Fruit fly (Drosophila melanogaster) whole organism, pupa: ENCODE measurements around the gene CdGAPr.

Experiments used
- CG12605 ChIP-seq: fragments of 200-800 bp; sonication (Bioruptor generic); IDR thresholded peaks from 2 replicates; pipeline ENCODE4 v1.3.6; 2022; ENCODE audit warnings: missing biosample characterization, missing genetic modification characterization
- CG13204 ChIP-seq: fragments of 200-800 bp; sonication (Bioruptor generic); optimal IDR thresholded peaks from 2 replicates; lab custom pipeline; 2018; ENCODE audit warnings: missing biosample characterization, mild to moderate bottlenecking, missing genetic modification characterization, moderate library complexity
- CG14655 ChIP-seq: fragments of 200-800 bp; sonication (Bioruptor generic); optimal IDR thresholded peaks from 3 replicates; lab custom pipeline; 2017; ENCODE audit warnings: mild to moderate bottlenecking, missing biosample characterization, missing genetic modification reagents, missing genetic modification characterization
- CG34367 ChIP-seq: fragments of 200-800 bp; sonication (Bioruptor generic); optimal IDR thresholded peaks from 2 replicates; lab custom pipeline; 2018; ENCODE audit warnings: missing biosample characterization, mild to moderate bottlenecking, missing genetic modification characterization
- CG4496 ChIP-seq: fragments of 200-800 bp; sonication (Bioruptor generic); IDR thresholded peaks from 3 replicates; pipeline ENCODE4 v1.3.6; 2022; ENCODE audit warnings: missing biosample characterization, missing genetic modification characterization
- CG8159 ChIP-seq: fragments of 200-800 bp; sonication (Bioruptor generic); optimal IDR thresholded peaks from 3 replicates; lab custom pipeline; 2018; ENCODE audit warnings: missing biosample characterization, mild to moderate bottlenecking, missing genetic modification characterization, moderate library complexity
- CG8301 ChIP-seq: fragments of 200-800 bp; sonication (Bioruptor generic); optimal IDR thresholded peaks from 2 replicates; lab custom pipeline; 2018; ENCODE audit warnings: missing biosample characterization, mild to moderate bottlenecking, missing genetic modification characterization
- CG9948 ChIP-seq: fragments of 200-800 bp; sonication (Bioruptor generic); optimal IDR thresholded peaks from 2 replicates; lab custom pipeline; 2018; ENCODE audit warnings: missing biosample characterization, mild to moderate bottlenecking, missing genetic modification characterization, moderate library complexity
- D1 ChIP-seq: fragments of 200-800 bp; sonication (Bioruptor generic); optimal IDR thresholded peaks from 2 replicates; lab custom pipeline; 2018; ENCODE audit warnings: missing biosample characterization, mild to moderate bottlenecking, missing genetic modification characterization, moderate library complexity
- EcR ChIP-seq: fragments of 200-800 bp; sonication (Bioruptor generic); optimal IDR thresholded peaks from 3 replicates; lab custom pipeline; 2019; ENCODE audit warnings: missing biosample characterization, missing genetic modification characterization, mild to moderate bottlenecking, moderate library complexity, missing genetic modification reagents
- Pif1A ChIP-seq: fragments of 200-800 bp; sonication (Bioruptor generic); optimal IDR thresholded peaks from 3 replicates; lab custom pipeline; 2016; ENCODE audit warnings: missing biosample characterization, missing genetic modification characterization
- Pif1B ChIP-seq: fragments of 200-800 bp; sonication (Bioruptor generic); optimal IDR thresholded peaks from 3 replicates; lab custom pipeline; 2016; ENCODE audit warnings: missing biosample characterization, missing genetic modification characterization
- fd96Ca ChIP-seq: fragments of 200-800 bp; sonication (Bioruptor generic); IDR thresholded peaks from 3 replicates; pipeline ENCODE4 v1.3.6; 2022; ENCODE audit warnings: missing biosample characterization, missing genetic modification characterization
- rn ChIP-seq: fragments of 200-800 bp; sonication (Bioruptor generic); IDR thresholded peaks from 2 replicates; pipeline ENCODE4 v1.3.6; 2022; ENCODE audit warnings: missing biosample characterization, missing genetic modification characterization

DNA sequence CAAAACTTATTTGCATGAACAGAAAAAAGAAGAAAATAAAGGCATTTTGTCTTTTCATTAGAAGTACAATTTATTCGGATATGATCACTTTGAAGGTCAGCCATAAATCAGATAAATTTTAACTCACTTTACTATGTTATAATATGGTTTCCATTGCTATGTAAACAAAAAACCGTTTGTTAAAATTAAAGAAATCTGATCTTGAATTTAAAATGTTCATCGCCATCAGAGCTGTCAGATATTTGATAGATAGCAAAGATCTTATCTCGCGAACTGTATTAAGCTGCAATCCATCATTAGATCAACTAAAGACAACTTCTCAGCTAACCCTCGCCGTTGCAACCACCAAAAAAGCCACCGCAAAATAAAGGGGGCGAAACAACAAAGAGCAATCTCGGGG, 44.5 kb upstream of the CdGAPr start:
- TF ChIP-seq CG14655 (GFP tag; lab: Kevin White, UChicago) (no peak), CG8159 (tag; lab: Kevin White, UChicago) (no peak), fd96Ca (GFP tag; lab: Robert Waterston, UW) (no peak), CG13204 (no peak), CG8301 (tag; lab: Kevin White, UChicago) (no peak), CG12605 (GFP tag; lab: Robert Waterston, UW) (no peak), Pif1A (no peak), CG4496 (GFP tag; lab: Robert Waterston, UW) (no peak), CG9948 (no peak), EcR (GFP tag; lab: Kevin White, UChicago) (no peak), D1 (tag; lab: Kevin White, UChicago) (no peak), Pif1B (no peak), rn (no peak), CG34367 (tag; lab: Kevin White, UChicago) (no peak)
